Fruit fly (Drosophila melanogaster) whole organism, embryonic: ENCODE data around the gene Ugt49B2.

Experiments
- Adf1 ChIP-seq: fragments of 200-800 bp; sonication (Bioruptor generic); IDR thresholded peaks from 2 replicates; pipeline ENCODE4 v1.3.6; 2022; ENCODE audit warnings: missing biosample characterization, missing genetic modification characterization
- Blimp-1 ChIP-seq: fragments of 200-800 bp; sonication (Bioruptor generic); optimal IDR thresholded peaks from 3 replicates; lab custom pipeline; 2018; ENCODE audit warnings: missing biosample characterization, missing genetic modification characterization, mild to moderate bottlenecking, moderate library complexity, missing genetic modification reagents
- BtbVII ChIP-seq: fragments of 200-800 bp; sonication (Bioruptor generic); optimal IDR thresholded peaks from 3 replicates; lab custom pipeline; 2017; ENCODE audit warnings: missing biosample characterization, mild to moderate bottlenecking, missing genetic modification characterization
- CG10267 ChIP-seq: fragments of 200-800 bp; sonication (Bioruptor generic); optimal IDR thresholded peaks from 2 replicates; lab custom pipeline; 2018; ENCODE audit warnings: missing biosample characterization, mild to moderate bottlenecking, missing genetic modification characterization, moderate library complexity
- CG13624 ChIP-seq: fragments of 200-800 bp; sonication (Bioruptor generic); optimal IDR thresholded peaks from 2 replicates; lab custom pipeline; 2016; ENCODE audit warnings: missing biosample characterization, missing genetic modification characterization
- CG15479 ChIP-seq: fragments of 200-800 bp; sonication (Bioruptor generic); optimal IDR thresholded peaks from 3 replicates; lab custom pipeline; 2019; ENCODE audit warnings: missing biosample characterization, mild to moderate bottlenecking, missing genetic modification characterization, moderate library complexity
- CG1602 ChIP-seq: fragments of 200-800 bp; sonication (Bioruptor generic); optimal IDR thresholded peaks from 3 replicates; lab custom pipeline; 2016; ENCODE audit warnings: missing biosample characterization, missing genetic modification characterization
- CG17912 ChIP-seq: fragments of 200-800 bp; sonication (Bioruptor generic); optimal IDR thresholded peaks from 2 replicates; lab custom pipeline; 2018; ENCODE audit warnings: missing biosample characterization, mild to moderate bottlenecking, missing genetic modification characterization
- CG1832 ChIP-seq: fragments of 200-800 bp; sonication (Bioruptor generic); optimal IDR thresholded peaks from 2 replicates; lab custom pipeline; 2017; ENCODE audit warnings: missing biosample characterization, mild to moderate bottlenecking, missing genetic modification characterization, inconsistent platforms
- CG34224 ChIP-seq: fragments of 200-800 bp; sonication (Bioruptor generic); IDR thresholded peaks from 3 replicates; pipeline ENCODE4 v1.3.6; 2022; ENCODE audit warnings: missing biosample characterization, missing genetic modification characterization; ENCODE audit not compliant: partially characterized antibody
- CG4360 ChIP-seq: fragments of 200-800 bp; sonication (Bioruptor generic); IDR thresholded peaks from 2 replicates; pipeline ENCODE4 v1.3.6; 2022; ENCODE audit warnings: missing biosample characterization, missing genetic modification characterization
- CG6175 ChIP-seq: fragments of 200-800 bp; sonication (Bioruptor generic); IDR thresholded peaks from 3 replicates; pipeline ENCODE4 v1.3.6; 2022; ENCODE audit warnings: missing biosample characterization, missing genetic modification characterization
- CG6791 ChIP-seq: fragments of 200-800 bp; sonication (Bioruptor generic); IDR thresholded peaks from 3 replicates; pipeline ENCODE4 v1.3.6; 2022; ENCODE audit warnings: missing biosample characterization, missing genetic modification characterization; ENCODE audit not compliant: partially characterized antibody
- CG8359 ChIP-seq: fragments of 200-800 bp; sonication (Bioruptor generic); optimal IDR thresholded peaks from 2 replicates; lab custom pipeline; 2017; ENCODE audit warnings: missing biosample characterization, mild to moderate bottlenecking, missing genetic modification characterization, borderline replicate concordance
- CG9817 ChIP-seq: fragments of 200-800 bp; sonication (Bioruptor generic); optimal IDR thresholded peaks from 2 replicates; lab custom pipeline; 2018; ENCODE audit warnings: missing biosample characterization, mild to moderate bottlenecking, missing genetic modification characterization, moderate library complexity
- CrebB ChIP-seq: fragments of 200-800 bp; sonication (Bioruptor generic); optimal IDR thresholded peaks from 3 replicates; lab custom pipeline; 2018; ENCODE audit warnings: missing biosample characterization, mild to moderate bottlenecking, missing genetic modification characterization
- D ChIP-seq, 2 experiments: fragments of 200-800 bp in 1 of 2; fragments of >200 bp in 1 of 2; sonication (Bioruptor generic) in 1 of 2; optimal IDR thresholded peaks; 2 replicates in 1 of 2; 3 replicates in 1 of 2; lab custom pipeline; 2017; ENCODE audit warnings: mild to moderate bottlenecking in 1 of 2, missing biosample characterization in 1 of 2, missing genetic modification characterization in 1 of 2, missing genetic modification reagents in 1 of 2
- Dref ChIP-seq: fragments of 200-800 bp; sonication (Bioruptor generic); IDR thresholded peaks from 2 replicates; pipeline ENCODE4 v1.3.6; 2022; ENCODE audit warnings: missing biosample characterization, missing genetic modification characterization
- Drgx ChIP-seq: fragments of 200-800 bp; sonication (Bioruptor generic); IDR thresholded peaks from 2 replicates; pipeline ENCODE4 v1.3.6; 2022; ENCODE audit warnings: missing biosample characterization, missing genetic modification characterization
- ERR ChIP-seq: fragments of 200-800 bp; sonication (Bioruptor generic); optimal IDR thresholded peaks from 2 replicates; lab custom pipeline; 2016; ENCODE audit warnings: missing biosample characterization, missing genetic modification characterization
- Hr51 ChIP-seq, 2 experiments: fragments of 200-800 bp; sonication (Bioruptor generic); optimal IDR thresholded peaks; 2 replicates in 1 of 2; 3 replicates in 1 of 2; lab custom pipeline; 2016 to 2018; ENCODE audit warnings: missing biosample characterization in 2 of 2, missing genetic modification characterization in 2 of 2, mild to moderate bottlenecking in 1 of 2, moderate library complexity in 1 of 2
- Med ChIP-seq: fragments of 200-800 bp; sonication (Bioruptor generic); peaks from one replicate; lab custom pipeline; 2016; ENCODE audit warnings: missing biosample characterization, missing genetic modification characterization, mild to moderate bottlenecking, inconsistent platforms, moderate library complexity
- Meics ChIP-seq: fragments of 200-800 bp; sonication (Bioruptor generic); optimal IDR thresholded peaks from 2 replicates; lab custom pipeline; 2017; ENCODE audit warnings: missing biosample characterization, mild to moderate bottlenecking, missing genetic modification characterization
- NFAT ChIP-seq: fragments of 200-800 bp; sonication (Bioruptor generic); IDR thresholded peaks from 2 replicates; pipeline ENCODE4 v1.3.6; 2022; ENCODE audit warnings: missing biosample characterization, missing genetic modification characterization
- bbx ChIP-seq: fragments of 200-800 bp; sonication (Bioruptor generic); IDR thresholded peaks from 2 replicates; pipeline ENCODE4 v1.3.6; 2022; ENCODE audit warnings: missing biosample characterization, missing genetic modification characterization; ENCODE audit not compliant: partially characterized antibody
- chinmo ChIP-seq: fragments of 200-800 bp; sonication (Bioruptor generic); IDR thresholded peaks from 4 replicates; pipeline ENCODE4 v1.3.6; 2022; ENCODE audit warnings: missing biosample characterization, missing genetic modification characterization; ENCODE audit not compliant: partially characterized antibody
- eve ChIP-seq, 2 experiments: fragments of >200 bp; optimal IDR thresholded peaks; 2 replicates each; lab custom pipeline; 2017; ENCODE audit warnings: missing biosample characterization in 2 of 2, missing genetic modification characterization in 2 of 2
- gcm ChIP-seq: fragments of 200-800 bp; sonication (Bioruptor generic); optimal IDR thresholded peaks from 2 replicates; lab custom pipeline; 2019; ENCODE audit warnings: missing biosample characterization, mild to moderate bottlenecking, missing genetic modification characterization, moderate library complexity
- hkb ChIP-seq, 2 experiments: fragments of 200-800 bp in 1 of 2; fragments of >200 bp in 1 of 2; sonication (Bioruptor generic) in 1 of 2; IDR thresholded peaks in 1 of 2; optimal IDR thresholded peaks in 1 of 2; 2 replicates each; pipeline versions ENCODE4 v1.3.6 to Lab custom; 2017 to 2022; ENCODE audit warnings: missing biosample characterization in 1 of 2, missing genetic modification characterization in 1 of 2
- insv ChIP-seq, 2 experiments: fragments of 200-800 bp; sonication (Bioruptor generic); optimal IDR thresholded peaks; 3 replicates each; lab custom pipeline; 2016 to 2018; ENCODE audit warnings: missing biosample characterization in 2 of 2, missing genetic modification characterization in 2 of 2
- klu ChIP-seq: fragments of 200-800 bp; sonication (Bioruptor generic); IDR thresholded peaks from 2 replicates; pipeline ENCODE4 v1.3.6; 2022; ENCODE audit warnings: missing biosample characterization, missing genetic modification characterization
- kni ChIP-seq: fragments of 200-800 bp; sonication (Bioruptor generic); optimal IDR thresholded peaks from 3 replicates; lab custom pipeline; 2017; ENCODE audit warnings: mild to moderate bottlenecking, missing biosample characterization, missing genetic modification reagents, missing genetic modification characterization
- lmd ChIP-seq: fragments of 200-800 bp; sonication (Bioruptor generic); IDR thresholded peaks from 2 replicates; pipeline ENCODE4 v1.3.6; 2022; ENCODE audit warnings: missing biosample characterization, missing genetic modification characterization
- mirr ChIP-seq: fragments of 200-800 bp; sonication (Bioruptor generic); optimal IDR thresholded peaks from 3 replicates; lab custom pipeline; 2018; ENCODE audit warnings: missing biosample characterization, mild to moderate bottlenecking, missing genetic modification characterization
- odd ChIP-seq: fragments of 200-800 bp; sonication (Bioruptor generic); optimal IDR thresholded peaks from 2 replicates; lab custom pipeline; 2017; ENCODE audit warnings: missing biosample characterization, mild to moderate bottlenecking, missing genetic modification characterization
- otp ChIP-seq: fragments of 200-800 bp; sonication (Bioruptor generic); IDR thresholded peaks from 3 replicates; pipeline ENCODE4, ENCODE4 v1.3.6; 2022; ENCODE audit warnings: missing biosample characterization, missing genetic modification characterization
- prd ChIP-seq, 3 experiments: fragments of >200 bp in 2 of 3; fragments of 200-800 bp in 1 of 3; sonication (Bioruptor generic) in 1 of 3; optimal IDR thresholded peaks in 2 of 3; IDR thresholded peaks in 1 of 3; 2 replicates in 2 of 3; 3 replicates in 1 of 3; pipeline versions ENCODE4 v1.3.6 to Lab custom; 2017 to 2022; ENCODE audit warnings: missing biosample characterization in 1 of 3, missing genetic modification characterization in 1 of 3
- rib ChIP-seq: fragments of 200-800 bp; sonication (Bioruptor generic); IDR thresholded peaks from 2 replicates; pipeline ENCODE4 v1.3.6; 2022; ENCODE audit warnings: missing biosample characterization, missing genetic modification characterization
- seq ChIP-seq: fragments of 200-800 bp; sonication (Bioruptor generic); IDR thresholded peaks from 2 replicates; pipeline ENCODE4 v1.3.6; 2022; ENCODE audit warnings: missing biosample characterization, missing genetic modification characterization
- tap ChIP-seq: fragments of 200-800 bp; optimal IDR thresholded peaks from 3 replicates; lab custom pipeline; 2019; ENCODE audit warnings: missing biosample characterization, mild to moderate bottlenecking, missing genetic modification characterization, moderate library complexity
- tll ChIP-seq, 2 experiments: fragments of 200-800 bp in 1 of 2; fragments of >200 bp in 1 of 2; sonication (Bioruptor generic) in 1 of 2; optimal IDR thresholded peaks; 2 replicates each; lab custom pipeline; 2017 to 2019; ENCODE audit warnings: missing biosample characterization in 2 of 2, missing genetic modification characterization in 2 of 2, mild to moderate bottlenecking in 1 of 2, moderate library complexity in 1 of 2
- unpg ChIP-seq: fragments of 200-800 bp; sonication (Bioruptor generic); optimal IDR thresholded peaks from 3 replicates; lab custom pipeline; 2018; ENCODE audit warnings: missing biosample characterization, mild to moderate bottlenecking, missing genetic modification characterization, moderate library complexity
- z ChIP-seq: fragments of 200-800 bp; sonication (Bioruptor generic); IDR thresholded peaks from 3 replicates; pipeline ENCODE4 v1.3.6; 2022; ENCODE audit warnings: missing biosample characterization, missing genetic modification characterization
- zen ChIP-seq: fragments of 200-800 bp; sonication (Bioruptor generic); optimal IDR thresholded peaks from 3 replicates; lab custom pipeline; 2018; ENCODE audit warnings: missing biosample characterization, mild to moderate bottlenecking, missing genetic modification characterization, moderate library complexity

Ugt49B2 gene

dm6 chr3R:21399642-21400041, at the start of gene Ugt49B2:
Gene Ugt49B2 (minus strand): TSS chr3R:21399742.
- TF ChIP-seq eve (GFP tag; optimal IDR thresholded peaks at IDR 0.05; lab: Kevin White, UChicago) = no peak
- TF ChIP-seq Meics = peak; percentile 73
- no peak for TF ChIP-seq Hr51 (GFP tag; optimal IDR thresholded peaks at IDR 0.05; lab: Kevin White, UChicago)

- TF ChIP-seq CG10267 (tag; lab: Kevin White, UChicago) (no peak), tll (GFP tag; optimal IDR thresholded peaks at IDR 0.05; lab: Kevin White, UChicago) (peak in 1 of 2 experiments; percentile 85), ERR (GFP tag; lab: Kevin White, UChicago) (no peak), Dref (GFP tag; lab: Robert Waterston, UW) (0 out of 2 replicates have a peak, but pooled peaks have one; percentile 24), klu (GFP tag; lab: Robert Waterston, UW) (no peak), D (optimal IDR thresholded peaks at IDR 0.05; lab: Kevin White, UChicago) (peak; percentile 61), D (GFP tag; optimal IDR thresholded peaks at IDR 0.05; lab: Kevin White, UChicago) (no peak), CG6175 (no peak), zen (tag; lab: Kevin White, UChicago) (peak; percentile 94), prd (optimal IDR thresholded peaks at IDR 0.05; lab: Kevin White, UChicago) (no peak), prd (GFP tag; IDR thresholded peaks at IDR 0.05; lab: Robert Waterston, UW) (0 out of 3 replicates have a peak, but pooled peaks have one; percentile 21), odd (GFP tag; lab: Kevin White, UChicago) (peak; percentile 10), CG15479 (GFP tag; lab: Kevin White, UChicago) (peak; percentile 46)
Observed at dm6 chr3R:21447656-21448055, 48.1 kb upstream of the Ugt49B2 start.

DNA sequence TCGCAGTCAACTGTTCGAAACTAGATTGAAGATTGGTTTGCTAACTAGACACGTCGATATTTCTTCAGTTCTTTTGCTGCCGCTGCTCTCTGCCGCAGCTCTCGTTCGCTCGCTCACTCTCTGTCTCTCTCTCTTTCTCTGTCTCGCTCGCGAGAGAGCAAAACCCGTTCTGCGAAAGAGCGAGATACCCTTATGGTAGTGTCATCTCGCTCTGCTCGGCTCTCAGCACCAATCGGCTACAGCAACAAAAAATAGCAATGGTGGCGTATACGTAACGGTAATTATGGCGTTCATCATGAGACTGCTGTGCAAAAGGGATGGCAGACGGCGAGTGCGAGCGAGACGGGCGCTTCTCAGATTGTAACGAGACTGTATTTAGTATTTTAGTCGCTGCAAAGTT, 46.8 kb upstream of the Ugt49B2 start, which contains the start of gene lbe:
TSS of gene lbe (minus strand) at position 204 of the 400 bp plus-strand sequence.
- peak; percentile 72; the same call in 2 of the 3 replicates for TF ChIP-seq CG6791 (GFP tag; lab: Robert Waterston, UW)
- TF ChIP-seq tap = no peak
- peak; percentile 61; the same call in 2 of the 3 replicates for TF ChIP-seq z (GFP tag; lab: Robert Waterston, UW)
- TF ChIP-seq CG1602 (GFP tag; lab: Kevin White, UChicago) = no peak
- TF ChIP-seq bbx = peak; percentile 63
- TF ChIP-seq CG8359 (GFP tag; lab: Kevin White, UChicago) = peak; percentile 51
- TF ChIP-seq CrebB = peak; percentile 36
- peak; percentile 57; the same call in 2 of the 3 replicates for TF ChIP-seq CG34224
- peak; percentile 2 for TF ChIP-seq unpg (GFP tag; lab: Kevin White, UChicago)
- TF ChIP-seq seq = peak; percentile 85
- TF ChIP-seq CG13624 (GFP tag; lab: Kevin White, UChicago) = peak; percentile 3
- peak; percentile 6 for TF ChIP-seq kni (GFP tag; lab: Kevin White, UChicago)
- peak; percentile 2 for TF ChIP-seq CG17912 (GFP tag; lab: Kevin White, UChicago)
- peak in 1 of 2 experiments; percentile 73 for TF ChIP-seq insv (GFP tag; optimal IDR thresholded peaks at IDR 0.05; lab: Kevin White, UChicago)
- TF ChIP-seq chinmo (GFP tag; lab: Robert Waterston, UW) = peak; percentile 90; the same call in 2 of the 4 replicates
- no peak for TF ChIP-seq Blimp-1 (GFP tag; lab: Kevin White, UChicago)
- TF ChIP-seq CG9817 = no peak
- peak; percentile 7 for TF ChIP-seq mirr (GFP tag; lab: Kevin White, UChicago)
- TF ChIP-seq otp = peak; percentile 72; the same call in 1 of the 3 replicates
- peak; percentile 65 for TF ChIP-seq Med (GFP tag; lab: Kevin White, UChicago)
- peak; percentile 50 for TF ChIP-seq CG4360 (GFP tag; lab: Robert Waterston, UW)
- peak; percentile 49; the same call in 1 of the 2 replicates for TF ChIP-seq rib (GFP tag; lab: Robert Waterston, UW)
- no peak for TF ChIP-seq hkb (optimal IDR thresholded peaks at IDR 0.05; lab: Kevin White, UChicago)
- peak; percentile 29; the same call in 1 of the 2 replicates for TF ChIP-seq hkb (GFP tag; IDR thresholded peaks at IDR 0.05; lab: Robert Waterston, UW)
- no peak for TF ChIP-seq NFAT (GFP tag; lab: Robert Waterston, UW)
- peak; percentile 39 for TF ChIP-seq BtbVII
- TF ChIP-seq tll (GFP tag; optimal IDR thresholded peaks at IDR 0.05; lab: Kevin White, UChicago) = peak in 1 of 2 experiments; percentile 59
- peak; percentile 99 for TF ChIP-seq CG1832 (GFP tag; lab: Kevin White, UChicago)
- TF ChIP-seq Adf1 = peak; percentile 89
- peak; percentile 63 for TF ChIP-seq gcm (GFP tag; lab: Kevin White, UChicago)
- 0 out of 2 replicates have a peak, but pooled peaks have one; percentile 15 for TF ChIP-seq Drgx (GFP tag; lab: Robert Waterston, UW)
- no peak for TF ChIP-seq lmd (GFP tag; lab: Robert Waterston, UW)
